Worm (Caenorhabditis elegans): ENCODE data around the gene ttbk-3.
"Not testable (repeated sequence)": the region's sequence is repeated elsewhere in the genome, so short reads cannot be mapped to it uniquely, and the experiment has no call there.

DNA sequence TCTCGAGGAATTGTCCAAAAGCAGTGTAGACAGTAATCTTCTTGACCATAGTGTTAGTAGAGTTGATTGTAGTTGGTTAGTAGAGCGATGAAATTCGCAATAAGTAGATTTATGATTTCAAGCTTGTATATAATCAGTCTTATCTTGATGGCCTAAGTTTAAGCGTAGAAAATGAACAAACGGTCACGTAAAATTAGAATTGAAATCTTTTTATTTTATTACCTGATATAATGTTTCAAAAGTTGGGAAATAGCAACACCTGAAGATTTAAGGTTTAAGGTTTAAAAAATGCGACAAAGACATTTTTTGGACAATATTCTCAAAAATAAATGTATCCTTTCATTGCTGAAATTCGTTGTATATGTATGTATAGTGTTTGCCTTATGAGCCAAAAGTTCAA is 3.9 kb upstream of the ttbk-3 start, which contains the start of gene sss-1:
- TF ChIP-seq elt-2 (tag; optimal IDR thresholded peaks at IDR 0.05); Y22D7AL.16 (tag; optimal IDR thresholded peaks at IDR 0.05); pqm-1 (tag; optimal IDR thresholded peaks at IDR 0.05); T23F11.4 (GFP tag; optimal IDR thresholded peaks at IDR 0.05); lim-6 (tag; optimal IDR thresholded peaks at IDR 0.05); nfya-1 (tag; optimal IDR thresholded peaks at IDR 0.05); ref-2 (tag; optimal IDR thresholded peaks at IDR 0.05); npax-4 (tag; optimal IDR thresholded peaks at IDR 0.05); madf-2 (tag; optimal IDR thresholded peaks at IDR 0.05); rnt-1 (tag; optimal IDR thresholded peaks at IDR 0.05): not testable (repeated sequence)
